Worm (Caenorhabditis elegans) whole organism, young adult: ENCODE results near the gene srh-16.

ENCODE experiments used
- D2030.7 ChIP-seq: fragments of 200-800 bp; sonication (Bioruptor generic); IDR thresholded peaks from 2 replicates; pipeline ENCODE4 v1.3.6; 2022; ENCODE audit warnings: missing genetic modification reagents, missing genetic modification characterization, missing compliant biosample characterization
- F23B12.7 ChIP-seq: sonication (generic microtip); optimal IDR thresholded peaks from 2 replicates; lab custom pipeline; 2017; ENCODE audit warnings: missing genetic modification characterization, mild to moderate bottlenecking, missing compliant biosample characterization, antibody characterized with exemption, moderate library complexity; ENCODE audit not compliant: insufficient read depth
- F37B4.10 ChIP-seq: fragments of 200-800 bp; sonication (Bioruptor generic); IDR thresholded peaks from 2 replicates; pipeline ENCODE4 v1.3.6; 2022; ENCODE audit warnings: missing genetic modification characterization, missing compliant biosample characterization
- F55B11.4 ChIP-seq: sonication (generic microtip); optimal IDR thresholded peaks from 2 replicates; lab custom pipeline; 2016; ENCODE audit warnings: missing compliant biosample characterization, missing genetic modification characterization, borderline replicate concordance; ENCODE audit not compliant: insufficient read depth
- T26A5.8 ChIP-seq: sonication (generic microtip); optimal IDR thresholded peaks from 2 replicates; lab custom pipeline; 2016; ENCODE audit warnings: missing genetic modification characterization, missing compliant biosample characterization
- Y67H2A.10 ChIP-seq: fragments of 200-800 bp; sonication (Bioruptor generic); conservative IDR thresholded peaks from 2 replicates; pipeline ENCODE4 v1.3.6; 2022; ENCODE audit warnings: missing genetic modification reagents, missing genetic modification characterization, missing compliant biosample characterization
- Y79H2A.3 ChIP-seq: fragments of 200-800 bp; sonication (Bioruptor generic); conservative IDR thresholded peaks from 2 replicates; pipeline ENCODE4 v1.3.6; 2022; ENCODE audit warnings: missing genetic modification reagents, missing genetic modification characterization, missing compliant biosample characterization
- ZK185.1 ChIP-seq: sonication (generic microtip); optimal IDR thresholded peaks from 2 replicates; lab custom pipeline; 2016; ENCODE audit warnings: mild to moderate bottlenecking, missing genetic modification characterization, missing compliant biosample characterization; ENCODE audit not compliant: poor library complexity, severe bottlenecking
- akir-1 ChIP-seq: fragments of 200-800 bp; sonication (Bioruptor generic); optimal IDR thresholded peaks from 2 replicates; lab custom pipeline; 2018; ENCODE audit warnings: mild to moderate bottlenecking, missing genetic modification characterization, moderate library complexity, missing compliant biosample characterization
- athp-1 ChIP-seq: sonication (generic microtip); optimal IDR thresholded peaks from 2 replicates; lab custom pipeline; 2017; ENCODE audit warnings: mild to moderate bottlenecking, missing genetic modification characterization, missing compliant biosample characterization
- attf-3 ChIP-seq: fragments of 200-800 bp; sonication (Bioruptor generic); conservative IDR thresholded peaks from 2 replicates; pipeline ENCODE4 v1.3.6; 2022; ENCODE audit warnings: missing genetic modification reagents, missing genetic modification characterization, missing compliant biosample characterization
- attf-5 ChIP-seq: fragments of 200-800 bp; sonication (Bioruptor generic); optimal IDR thresholded peaks from 2 replicates; lab custom pipeline; 2018; ENCODE audit warnings: mild to moderate bottlenecking, missing genetic modification characterization, missing compliant biosample characterization
- cebp-1 ChIP-seq, 2 experiments: fragments of 200-800 bp in 1 of 2; sonication (Bioruptor generic) in 1 of 2; sonication (generic microtip) in 1 of 2; IDR thresholded peaks in 1 of 2; optimal IDR thresholded peaks in 1 of 2; 2 replicates each; pipeline versions ENCODE4 v1.3.6 to Lab custom; 2017 to 2022; ENCODE audit warnings: missing compliant biosample characterization in 2 of 2, missing genetic modification characterization in 2 of 2, mild to moderate bottlenecking in 1 of 2, missing genetic modification reagents in 1 of 2, moderate library complexity in 1 of 2
- ceh-27 ChIP-seq: fragments of 200-800 bp; sonication (Bioruptor generic); optimal IDR thresholded peaks from 2 replicates; lab custom pipeline; 2018; ENCODE audit warnings: mild to moderate bottlenecking, missing genetic modification characterization, moderate library complexity, missing compliant biosample characterization
- ceh-40 ChIP-seq: fragments of 200-800 bp; sonication (Bioruptor generic); IDR thresholded peaks from 2 replicates; pipeline ENCODE4 v1.3.6; 2022; ENCODE audit warnings: missing genetic modification characterization, missing compliant biosample characterization
- chd-7 ChIP-seq: sonication (generic microtip); optimal IDR thresholded peaks from 2 replicates; lab custom pipeline; 2016; ENCODE audit warnings: mild to moderate bottlenecking, missing genetic modification characterization, moderate library complexity, missing compliant biosample characterization
- dpff-1 ChIP-seq: sonication (generic microtip); optimal IDR thresholded peaks from 2 replicates; lab custom pipeline; 2017; ENCODE audit warnings: mild to moderate bottlenecking, missing genetic modification characterization, missing compliant biosample characterization
- gei-17 ChIP-seq: fragments of 200-800 bp; sonication (Bioruptor generic); optimal IDR thresholded peaks from 2 replicates; lab custom pipeline; 2018; ENCODE audit warnings: mild to moderate bottlenecking, missing genetic modification characterization, missing compliant biosample characterization
- hrde-1 ChIP-seq: sonication (generic microtip); optimal IDR thresholded peaks from 2 replicates; lab custom pipeline; 2016; ENCODE audit warnings: missing genetic modification characterization, mild to moderate bottlenecking, missing compliant biosample characterization, moderate library complexity, missing genotype, missing genetic modification reagents, borderline replicate concordance
- let-607 ChIP-seq, 2 experiments: fragments of 200-800 bp in 1 of 2; sonication (Bioruptor generic) in 1 of 2; sonication (generic microtip) in 1 of 2; optimal IDR thresholded peaks; 2 replicates each; lab custom pipeline; 2016 to 2018; ENCODE audit warnings: mild to moderate bottlenecking in 2 of 2, missing compliant biosample characterization in 2 of 2, missing genetic modification characterization in 2 of 2, moderate library complexity in 2 of 2, missing genotype in 1 of 2
- lin-26 ChIP-seq: fragments of 200-800 bp; sonication (Bioruptor generic); IDR thresholded peaks from 2 replicates; pipeline ENCODE4 v1.3.6; 2022; ENCODE audit warnings: missing genetic modification reagents, missing genetic modification characterization, missing compliant biosample characterization
- lin-35 ChIP-seq, 3 experiments: fragments of 150-350 bp in 2 of 3; sonication (generic microtip) in 1 of 3; optimal IDR thresholded peaks; 2 replicates each; lab custom pipeline; 2014 to 2018; ENCODE audit warnings: missing biosample characterization in 3 of 3, missing genetic modification characterization in 3 of 3, missing genetic modification reagents in 3 of 3
- lin-54 ChIP-seq: fragments of 200-800 bp; sonication (Bioruptor generic); optimal IDR thresholded peaks from 2 replicates; lab custom pipeline; 2018; ENCODE audit warnings: mild to moderate bottlenecking, missing genetic modification characterization, missing compliant biosample characterization
- lsl-1 ChIP-seq: fragments of 200-800 bp; sonication (Bioruptor generic); optimal IDR thresholded peaks from 2 replicates; lab custom pipeline; 2018; ENCODE audit warnings: mild to moderate bottlenecking, missing genetic modification characterization, moderate library complexity, missing compliant biosample characterization
- lsy-27 ChIP-seq: sonication (generic microtip); optimal IDR thresholded peaks from 2 replicates; lab custom pipeline; 2017; ENCODE audit warnings: missing genetic modification characterization, mild to moderate bottlenecking, missing compliant biosample characterization, antibody characterized with exemption, missing genotype, borderline replicate concordance; ENCODE audit not compliant: insufficient read depth
- madf-3 ChIP-seq: fragments of 200-800 bp; sonication (Bioruptor generic); IDR thresholded peaks from 2 replicates; pipeline ENCODE4 v1.3.6; 2022; ENCODE audit warnings: missing genetic modification reagents, missing genetic modification characterization, missing compliant biosample characterization
- nfya-1 ChIP-seq: sonication (generic microtip); optimal IDR thresholded peaks from 2 replicates; lab custom pipeline; 2017; ENCODE audit warnings: antibody characterized with exemption, missing compliant biosample characterization, missing genetic modification characterization, borderline replicate concordance; ENCODE audit not compliant: insufficient read depth
- nfya-2 ChIP-seq: fragments of 200-800 bp; sonication (Bioruptor generic); IDR thresholded peaks from 2 replicates; pipeline ENCODE4 v1.3.6; 2022; ENCODE audit warnings: missing genetic modification reagents, missing genetic modification characterization, missing compliant biosample characterization
- nhr-120 ChIP-seq: fragments of 200-800 bp; sonication (Bioruptor generic); IDR thresholded peaks from 2 replicates; pipeline ENCODE4 v1.3.6; 2022; ENCODE audit warnings: missing genetic modification characterization, missing compliant biosample characterization
- nhr-179 ChIP-seq: sonication (generic microtip); optimal IDR thresholded peaks from 2 replicates; lab custom pipeline; 2016; ENCODE audit warnings: mild to moderate bottlenecking, missing genetic modification characterization, missing compliant biosample characterization
- nhr-27 ChIP-seq: fragments of 200-800 bp; sonication (Bioruptor generic); optimal IDR thresholded peaks from 2 replicates; lab custom pipeline; 2018; ENCODE audit warnings: mild to moderate bottlenecking, missing genetic modification characterization, moderate library complexity, missing compliant biosample characterization
- nhr-80 ChIP-seq: sonication (generic microtip); optimal IDR thresholded peaks from 2 replicates; lab custom pipeline; 2016; ENCODE audit warnings: missing genetic modification characterization, missing compliant biosample characterization
- rec-8 ChIP-seq, 2 experiments: sonication (generic microtip); optimal IDR thresholded peaks; 2 replicates each; lab custom pipeline; 2016; ENCODE audit warnings: mild to moderate bottlenecking in 2 of 2, missing genetic modification characterization in 2 of 2, missing genetic modification reagents in 2 of 2, missing genotype in 2 of 2, missing biosample characterization in 1 of 2, missing compliant biosample characterization in 1 of 2, moderate library complexity in 1 of 2
- snpc-3.4 ChIP-seq: sonication (generic microtip); optimal IDR thresholded peaks from 2 replicates; lab custom pipeline; 2017; ENCODE audit warnings: missing genetic modification characterization, mild to moderate bottlenecking, missing compliant biosample characterization, antibody characterized with exemption, moderate library complexity, missing genotype, missing genetic modification reagents
- tbx-9 ChIP-seq: sonication (generic microtip); optimal IDR thresholded peaks from 2 replicates; lab custom pipeline; 2016; ENCODE audit warnings: borderline replicate concordance, missing genetic modification characterization, inconsistent platforms, missing compliant biosample characterization
- tlf-1 ChIP-seq: fragments of 200-800 bp; sonication (Bioruptor generic); optimal IDR thresholded peaks from 2 replicates; lab custom pipeline; 2018; ENCODE audit warnings: mild to moderate bottlenecking, missing genetic modification characterization, missing compliant biosample characterization
- ztf-28 ChIP-seq: fragments of 200-800 bp; sonication (Bioruptor generic); IDR thresholded peaks from 2 replicates; pipeline ENCODE4 v1.3.6; 2022; ENCODE audit warnings: missing genetic modification reagents, missing genetic modification characterization, missing compliant biosample characterization

Gene srh-16

DNA sequence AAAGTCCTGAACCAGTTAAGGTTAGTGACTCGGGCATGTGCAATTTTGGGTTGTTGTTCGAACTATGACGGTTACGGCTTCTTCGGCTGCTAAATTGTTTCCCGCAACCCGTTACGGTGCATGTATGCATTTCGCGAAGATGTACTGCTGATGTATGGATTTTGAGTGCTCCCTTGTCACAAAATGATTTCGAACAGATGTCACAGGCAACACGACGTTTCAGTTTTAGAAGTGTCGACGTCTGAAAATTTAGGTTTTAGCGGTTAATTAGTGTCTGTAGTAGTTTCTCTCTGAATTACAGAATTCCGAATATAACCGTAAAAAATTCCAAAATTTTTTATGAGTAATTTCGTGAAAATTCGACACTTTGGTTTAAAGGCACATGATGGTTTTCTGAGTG lies 15.9 kb upstream of the srh-16 start:
- no peak for TF ChIP-seq akir-1 (GFP tag; lab: Kevin White, UChicago)
- 0 out of 2 replicates have a peak, but pooled peaks have one; percentile 44 for TF ChIP-seq nfya-2 (GFP tag; lab: Robert Waterston, UW)
- TF ChIP-seq rec-8 (tag; optimal IDR thresholded peaks at IDR 0.05; lab: Kevin White, UChicago) = no peak
- TF ChIP-seq attf-3 (GFP tag; lab: Robert Waterston, UW) = 0 out of 2 replicates have a peak, but pooled peaks have one; percentile 20
- no peak for TF ChIP-seq lsy-27 (tag; lab: Kevin White, UChicago)
- peak in 1 of 3 experiments; percentile 4 for TF ChIP-seq lin-35 (GFP tag; optimal IDR thresholded peaks at IDR 0.05; lab: Kevin White, UChicago)
- TF ChIP-seq ztf-28 = 0 out of 2 replicates have a peak, but pooled peaks have one; percentile 9
- TF ChIP-seq Y79H2A.3 (GFP tag; lab: Robert Waterston, UW) = 0 out of 2 replicates have a peak, but pooled peaks have one; percentile 43
- no peak for TF ChIP-seq dpff-1 (tag; lab: Kevin White, UChicago)
- TF ChIP-seq nfya-1 = no peak
- TF ChIP-seq hrde-1 (tag; lab: Kevin White, UChicago) = peak; percentile 67
- TF ChIP-seq madf-3 = 0 out of 2 replicates have a peak, but pooled peaks have one; percentile 44
- TF ChIP-seq ZK185.1 = no peak
- TF ChIP-seq F23B12.7 (tag; lab: Kevin White, UChicago) = no peak

DNA sequence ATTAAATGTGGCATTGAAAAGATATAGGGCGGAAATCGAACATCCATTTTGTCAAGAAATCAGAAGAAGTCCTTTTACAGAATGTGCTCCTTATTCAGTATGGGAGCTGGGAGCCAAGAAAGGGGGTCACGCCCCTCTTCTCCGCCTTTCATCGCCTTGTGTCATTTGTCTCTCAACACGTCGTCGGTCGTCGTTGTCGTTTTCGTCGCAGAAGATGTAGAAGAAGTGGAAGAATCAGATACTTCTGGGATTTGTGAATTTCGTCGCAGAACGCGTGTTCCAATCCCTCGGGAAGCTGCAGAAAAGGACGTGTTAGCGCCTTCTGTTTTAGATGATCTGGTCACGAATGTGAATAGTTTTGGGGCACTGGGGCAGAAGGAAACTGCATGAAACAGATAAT lies 14.7 kb upstream of the srh-16 start, which contains the start of gene bnc-1:
Gene bnc-1 (minus strand): TSS at position 101 of the 400 bp plus-strand sequence.
- TF ChIP-seq lin-35 (GFP tag; optimal IDR thresholded peaks at IDR 0.05; lab: Kevin White, UChicago) (no peak), attf-5 (GFP tag; lab: Kevin White, UChicago) (no peak), nhr-179 (no peak), lsl-1 (GFP tag; lab: Kevin White, UChicago) (no peak), Y67H2A.10 (GFP tag; lab: Robert Waterston, UW) (no peak), lsy-27 (tag; lab: Kevin White, UChicago) (no peak), lin-26 (GFP tag; lab: Robert Waterston, UW) (no peak), D2030.7 (no peak), dpff-1 (tag; lab: Kevin White, UChicago) (no peak)

DNA sequence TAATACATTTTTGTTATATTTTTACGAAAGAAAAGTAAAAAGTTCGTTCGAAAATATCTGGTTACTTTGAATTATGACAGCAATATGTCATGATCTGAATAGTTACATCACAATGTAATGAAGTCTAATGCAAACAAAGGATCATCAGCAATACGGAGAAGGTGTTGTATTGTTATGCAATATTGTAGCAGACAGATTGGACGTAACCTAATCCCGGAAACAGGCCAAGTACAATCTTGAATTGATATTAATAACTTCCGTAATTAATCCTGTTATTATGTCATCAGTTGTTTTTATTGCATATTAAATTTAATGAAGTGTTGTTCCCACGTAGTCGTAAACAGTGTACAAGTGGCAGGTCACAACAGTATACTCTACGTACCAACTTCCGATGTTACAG lies 10.2 kb upstream of the srh-16 start:
- TF ChIP-seq snpc-3.4 (tag; lab: Kevin White, UChicago) (no peak), Y79H2A.3 (GFP tag; lab: Robert Waterston, UW) (no peak), nhr-120 (GFP tag; lab: Robert Waterston, UW) (no peak), gei-17 (GFP tag; lab: Kevin White, UChicago) (no peak), lin-54 (GFP tag; lab: Kevin White, UChicago) (no peak), F37B4.10 (no peak), nhr-179 (no peak), F55B11.4 (no peak), nhr-27 (tag; lab: Kevin White, UChicago) (no peak), tbx-9 (tag; lab: Kevin White, UChicago) (no peak), ceh-27 (GFP tag; lab: Kevin White, UChicago) (no peak), lin-26 (GFP tag; lab: Robert Waterston, UW) (no peak), nfya-2 (GFP tag; lab: Robert Waterston, UW) (no peak)
- TF ChIP-seq, all 124 proteins: peak for 0

DNA sequence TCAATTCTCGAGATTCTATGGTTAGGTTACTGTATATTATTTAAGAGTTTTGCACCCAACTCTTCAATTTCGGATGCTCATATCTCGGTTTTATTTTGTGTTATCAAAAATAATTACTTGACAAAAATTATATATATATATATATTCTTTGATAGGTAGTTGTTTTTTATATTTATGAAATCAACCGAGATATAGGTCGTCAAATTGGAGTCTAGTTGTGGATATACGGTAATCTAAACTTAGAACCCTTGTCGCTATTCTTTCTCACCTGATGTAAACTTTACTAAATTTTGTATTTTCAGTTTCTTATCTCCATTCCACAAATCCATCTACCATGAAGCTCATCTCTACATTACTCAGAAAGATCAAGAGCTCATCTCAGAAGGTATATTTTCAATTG lies 8.5 kb upstream of the srh-16 start, which contains the start of gene F55C5.10:
Gene F55C5.10 (plus strand): TSS at position 301 of the 400 bp plus-strand sequence.
- TF ChIP-seq T26A5.8 (tag; lab: Kevin White, UChicago) (no peak), Y67H2A.10 (GFP tag; lab: Robert Waterston, UW) (no peak), tlf-1 (GFP tag; lab: Kevin White, UChicago) (no peak), let-607 (tag; optimal IDR thresholded peaks at IDR 0.05; lab: Kevin White, UChicago) (no peak), nhr-80 (tag; lab: Kevin White, UChicago) (no peak), ceh-40 (GFP tag; lab: Robert Waterston, UW) (no peak), chd-7 (tag; lab: Kevin White, UChicago) (no peak), nhr-120 (GFP tag; lab: Robert Waterston, UW) (no peak), athp-1 (no peak), cebp-1 (GFP tag; IDR thresholded peaks at IDR 0.05; lab: Robert Waterston, UW) (no peak), cebp-1 (tag; optimal IDR thresholded peaks at IDR 0.05; lab: Kevin White, UChicago) (no peak)
